Fruit fly (Drosophila melanogaster) S2 (cell line): ENCODE results near the gene Neto.

Experiments used
- CG8478 ChIP-seq: fragments of >200 bp; optimal IDR thresholded peaks from 2 replicates; lab custom pipeline; 2018
- CTCF ChIP-seq, 2 experiments: fragments of >200 bp; optimal IDR thresholded peaks; 2 replicates each; lab custom pipeline; 2018

DNA sequence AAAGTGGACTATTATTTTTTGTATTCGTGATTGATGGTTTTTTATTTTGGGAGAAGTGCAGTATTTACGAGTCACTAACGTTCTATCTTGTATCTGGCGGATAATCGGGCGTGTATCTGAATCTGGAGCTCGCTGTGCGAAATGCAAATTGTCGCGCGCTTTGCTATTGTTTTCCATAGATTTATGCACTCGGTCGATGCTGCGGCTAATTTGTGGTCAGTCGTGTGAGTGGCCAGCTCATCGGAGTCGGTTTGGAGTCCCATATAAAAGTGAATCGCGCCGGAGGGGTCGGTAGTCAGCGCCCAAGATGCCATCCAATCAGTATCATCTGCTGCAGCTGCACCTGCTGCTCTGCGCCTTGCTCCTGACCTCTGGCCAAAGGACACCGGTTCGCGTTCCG lies 82.0 kb downstream of the Neto start, which contains the start of gene CG15754:
- TF ChIP-seq CTCF (optimal IDR thresholded peaks at IDR 0.05; lab: Kevin White, UChicago) (no peak), CG8478 (lab: Kevin White, UChicago) (no peak)
